Fruit fly (Drosophila melanogaster): ENCODE measurements around the gene CG4022.
A peak's percentile ranks its signal among the peaks of the same experiment; 100 is the strongest.

The CG4022 gene

DNA sequence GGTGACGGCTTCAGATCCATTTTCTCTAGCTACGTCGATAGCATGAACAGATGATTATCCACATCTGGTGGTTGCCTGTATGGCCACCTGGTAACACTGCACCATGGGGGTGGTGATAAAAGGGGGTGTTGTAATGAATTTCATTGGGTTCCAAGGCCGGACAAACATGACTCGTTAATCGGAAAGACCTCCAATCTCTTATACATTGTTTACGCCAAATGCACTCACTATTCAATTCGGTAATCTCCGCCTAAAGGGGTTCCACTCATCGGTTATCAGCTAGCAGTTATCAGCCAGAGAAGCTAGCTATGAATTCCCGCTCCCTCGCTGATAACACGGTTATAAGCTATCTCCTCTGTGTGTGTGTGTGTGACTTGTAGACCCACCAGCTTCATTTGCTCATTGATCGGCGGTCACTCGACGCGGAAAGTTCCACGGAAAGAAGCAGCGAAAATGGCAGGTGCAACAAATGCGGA is 50.4 kb downstream of the CG4022 start, which contains the start of gene Pdxk (continued):
- TF ChIP-seq so (GFP tag; IDR thresholded peaks at IDR 0.05) (peak; percentile 40; the same call in 1 of the 3 replicates), Side (GFP tag; optimal IDR thresholded peaks at IDR 0.05) (no peak), NC2α (GFP tag; optimal IDR thresholded peaks at IDR 0.05) (no peak), CG34376 (GFP tag; optimal IDR thresholded peaks at IDR 0.05) (peak; percentile 93), Doc2 (GFP tag; IDR thresholded peaks at IDR 0.05) (no peak), CG13287 (GFP tag; IDR thresholded peaks at IDR 0.05; ENCODE audit: partially characterized antibody) (peak; percentile 48), Gug (GFP tag; IDR thresholded peaks at IDR 0.05) (no peak), ara (GFP tag; IDR thresholded peaks at IDR 0.05) (no peak), CG7357 (GFP tag; IDR thresholded peaks at IDR 0.05) (no peak), CG7987 (GFP tag; optimal IDR thresholded peaks at IDR 0.05) (peak; percentile 52), Hsf (GFP tag; optimal IDR thresholded peaks at IDR 0.05) (no peak), slou (GFP tag; optimal IDR thresholded peaks at IDR 0.05) (no peak), CG16863 (GFP tag; optimal IDR thresholded peaks at IDR 0.05) (no peak), CG12071 (GFP tag; optimal IDR thresholded peaks at IDR 0.05) (peak; percentile 22), CG13424 (tag; optimal IDR thresholded peaks at IDR 0.05) (no peak), unpg (GFP tag; optimal IDR thresholded peaks at IDR 0.05) (no peak), Xrp1 (GFP tag; IDR thresholded peaks at IDR 0.05) (0 out of 2 replicates have a peak, but pooled peaks have one; percentile 26), CG10267 (tag; optimal IDR thresholded peaks at IDR 0.05) (no peak), fru (optimal IDR thresholded peaks at IDR 0.05) (no peak), tio (GFP tag; optimal IDR thresholded peaks at IDR 0.05) (no peak), CG31365 (tag; optimal IDR thresholded peaks at IDR 0.05) (no peak), CG11085 (GFP tag; IDR thresholded peaks at IDR 0.05) (no peak), dimm (GFP tag; IDR thresholded peaks at IDR 0.05) (no peak), eyg (GFP tag; optimal IDR thresholded peaks at IDR 0.05) (no peak), NFAT (GFP tag; IDR thresholded peaks at IDR 0.05) (no peak; the same call in 1 of the 2 replicates), CG10979 (tag; optimal IDR thresholded peaks at IDR 0.05) (no peak), Atf6 (GFP tag; IDR thresholded peaks at IDR 0.05) (no peak), Myb (GFP tag; optimal IDR thresholded peaks at IDR 0.05) (peak; percentile 15), CG30431 (GFP tag; optimal IDR thresholded peaks at IDR 0.05) (no peak), Fer1 (GFP tag; optimal IDR thresholded peaks at IDR 0.05) (peak; percentile 31), CG9932 (GFP tag; IDR thresholded peaks at IDR 0.05) (no peak), CG4820 (GFP tag; optimal IDR thresholded peaks at IDR 0.05) (no peak), tap (tag; optimal IDR thresholded peaks at IDR 0.05) (no peak), CG10959 (GFP tag; IDR thresholded peaks at IDR 0.05) (no peak), ATbp (GFP tag; optimal IDR thresholded peaks at IDR 0.05) (no peak), cato (GFP tag; optimal IDR thresholded peaks at IDR 0.05; ENCODE audit: borderline replicate concordance) (no peak), lov (optimal IDR thresholded peaks at IDR 0.05) (no peak), lov (GFP tag; IDR thresholded peaks at IDR 0.05) (no peak), Tbp (GFP tag; optimal IDR thresholded peaks at IDR 0.05) (no peak), kni (GFP tag; optimal IDR thresholded peaks at IDR 0.05) (peak; percentile 44), Sox102F (GFP tag; optimal IDR thresholded peaks at IDR 0.05) (no peak), MBD-R2 (GFP tag; IDR thresholded peaks at IDR 0.05) (no peak; the same call in 1 of the 2 replicates), ssp (GFP tag; IDR thresholded peaks at IDR 0.05) (no peak), Nf-YB (GFP tag; optimal IDR thresholded peaks at IDR 0.05) (peak; percentile 47), Asciz (GFP tag; optimal IDR thresholded peaks at IDR 0.05) (no peak), Camta (GFP tag; optimal IDR thresholded peaks at IDR 0.05) (no peak), en (GFP tag; optimal IDR thresholded peaks at IDR 0.05) (no peak), Drgx (GFP tag; IDR thresholded peaks at IDR 0.05) (no peak), CG4617 (GFP tag; optimal IDR thresholded peaks at IDR 0.05; ENCODE audit: borderline replicate concordance) (no peak), lilli (GFP tag; optimal IDR thresholded peaks at IDR 0.05) (no peak), B-H1 (GFP tag; IDR thresholded peaks at IDR 0.05) (no peak), sqz (GFP tag; optimal IDR thresholded peaks at IDR 0.05) (no peak), bigmax (GFP tag; optimal IDR thresholded peaks at IDR 0.05) (no peak)

Data from whole organism, embryonic.